Fruit fly (Drosophila melanogaster) whole organism, pupa: Measurements from ENCODE around the gene Arp3.

Experiments
- CG10348 ChIP-seq: fragments of 200-800 bp; sonication (Bioruptor generic); IDR thresholded peaks from 2 replicates; pipeline ENCODE4 v1.3.6; 2022; ENCODE audit warnings: missing biosample characterization, missing genetic modification characterization
- CG15710 ChIP-seq: fragments of 200-800 bp; sonication (Bioruptor generic); optimal IDR thresholded peaks from 2 replicates; lab custom pipeline; 2018; ENCODE audit warnings: missing biosample characterization, mild to moderate bottlenecking, missing genetic modification characterization, moderate library complexity
- CG17806 ChIP-seq: fragments of 200-800 bp; sonication (Bioruptor generic); optimal IDR thresholded peaks from 2 replicates; lab custom pipeline; 2018; ENCODE audit warnings: missing biosample characterization, mild to moderate bottlenecking, missing genetic modification characterization, moderate library complexity
- CG34367 ChIP-seq: fragments of 200-800 bp; sonication (Bioruptor generic); optimal IDR thresholded peaks from 2 replicates; lab custom pipeline; 2018; ENCODE audit warnings: missing biosample characterization, mild to moderate bottlenecking, missing genetic modification characterization
- CG4496 ChIP-seq: fragments of 200-800 bp; sonication (Bioruptor generic); IDR thresholded peaks from 3 replicates; pipeline ENCODE4 v1.3.6; 2022; ENCODE audit warnings: missing biosample characterization, missing genetic modification characterization
- CG8159 ChIP-seq: fragments of 200-800 bp; sonication (Bioruptor generic); optimal IDR thresholded peaks from 3 replicates; lab custom pipeline; 2018; ENCODE audit warnings: missing biosample characterization, mild to moderate bottlenecking, missing genetic modification characterization, moderate library complexity
- CG9948 ChIP-seq: fragments of 200-800 bp; sonication (Bioruptor generic); optimal IDR thresholded peaks from 2 replicates; lab custom pipeline; 2018; ENCODE audit warnings: missing biosample characterization, mild to moderate bottlenecking, missing genetic modification characterization, moderate library complexity
- Ets98B ChIP-seq: fragments of 200-800 bp; sonication (Bioruptor generic); IDR thresholded peaks from 2 replicates; pipeline ENCODE4 v1.3.6; 2022; ENCODE audit warnings: missing biosample characterization, missing genetic modification characterization
- Pif1A ChIP-seq: fragments of 200-800 bp; sonication (Bioruptor generic); optimal IDR thresholded peaks from 3 replicates; lab custom pipeline; 2016; ENCODE audit warnings: missing biosample characterization, missing genetic modification characterization
- Snoo ChIP-seq: fragments of 200-800 bp; sonication (Bioruptor generic); optimal IDR thresholded peaks from 3 replicates; lab custom pipeline; 2017; ENCODE audit warnings: missing biosample characterization, mild to moderate bottlenecking, missing genetic modification characterization, inconsistent platforms
- rn ChIP-seq: fragments of 200-800 bp; sonication (Bioruptor generic); IDR thresholded peaks from 2 replicates; pipeline ENCODE4 v1.3.6; 2022; ENCODE audit warnings: missing biosample characterization, missing genetic modification characterization

- TF ChIP-seq Ets98B (GFP tag; lab: Robert Waterston, UW): no peak
- no peak for TF ChIP-seq CG9948 (tag; lab: Kevin White, UChicago)
- no peak for TF ChIP-seq CG15710 (tag; lab: Kevin White, UChicago)
- TF ChIP-seq CG10348 (GFP tag; lab: Robert Waterston, UW): no peak
- no peak for TF ChIP-seq CG4496 (GFP tag; lab: Robert Waterston, UW)
- no peak for TF ChIP-seq rn
- TF ChIP-seq CG8159: no peak
- TF ChIP-seq CG34367 (tag; lab: Kevin White, UChicago): no peak
- no peak for TF ChIP-seq CG17806 (tag; lab: Kevin White, UChicago)
- TF ChIP-seq Snoo (tag; lab: Kevin White, UChicago): no peak
- no peak for TF ChIP-seq Pif1A
Measured at dm6 chr3L:8069860-8070259, 45.8 kb downstream of the Arp3 start, which contains the start of gene CG42591.
